Fruit fly (Drosophila melanogaster) whole organism, embryonic: ENCODE results near the gene CG14125.
A peak's percentile ranks its signal among the peaks of the same experiment; 100 is the strongest.

Experiments
- Ada2b ChIP-seq: fragments of 200-800 bp; sonication (Bioruptor generic); IDR thresholded peaks from 2 replicates; pipeline ENCODE4 v1.3.6; 2022; ENCODE audit warnings: missing biosample characterization, missing genetic modification characterization
- Aef1 ChIP-seq: fragments of 200-800 bp; sonication (Bioruptor generic); IDR thresholded peaks from 3 replicates; pipeline ENCODE4 v1.3.6; 2022; ENCODE audit warnings: missing biosample characterization, missing genetic modification characterization
- Blimp-1 ChIP-seq: fragments of 200-800 bp; sonication (Bioruptor generic); optimal IDR thresholded peaks from 3 replicates; lab custom pipeline; 2018; ENCODE audit warnings: missing biosample characterization, missing genetic modification characterization, mild to moderate bottlenecking, moderate library complexity, missing genetic modification reagents
- CG11456 ChIP-seq: fragments of 200-800 bp; sonication (Bioruptor generic); IDR thresholded peaks from 3 replicates; pipeline ENCODE4 v1.3.6; 2022; ENCODE audit warnings: missing biosample characterization, missing genetic modification characterization
- CG12236 ChIP-seq: fragments of 200-800 bp; sonication (Bioruptor generic); optimal IDR thresholded peaks from 2 replicates; lab custom pipeline; 2016; ENCODE audit warnings: missing biosample characterization, missing genetic modification characterization
- CG12659 ChIP-seq: fragments of 200-800 bp; sonication (Bioruptor generic); optimal IDR thresholded peaks from 3 replicates; lab custom pipeline; 2017; ENCODE audit warnings: mild to moderate bottlenecking, missing biosample characterization, missing genetic modification reagents, missing genetic modification characterization
- CG14965 ChIP-seq: fragments of 200-800 bp; sonication (Bioruptor generic); optimal IDR thresholded peaks from 2 replicates; lab custom pipeline; 2016; ENCODE audit warnings: missing biosample characterization, missing genetic modification characterization, borderline replicate concordance
- CG15011 ChIP-seq: fragments of 200-800 bp; sonication (Bioruptor generic); optimal IDR thresholded peaks from 3 replicates; lab custom pipeline; 2018; ENCODE audit warnings: missing biosample characterization, mild to moderate bottlenecking, missing genetic modification characterization
- CG1529 ChIP-seq: fragments of 200-800 bp; sonication (Bioruptor generic); optimal IDR thresholded peaks from 3 replicates; lab custom pipeline; 2018; ENCODE audit warnings: missing biosample characterization, missing genetic modification characterization
- CG17186 ChIP-seq: fragments of 200-800 bp; sonication (Bioruptor generic); optimal IDR thresholded peaks from 3 replicates; lab custom pipeline; 2017; ENCODE audit warnings: missing biosample characterization, missing genetic modification reagents, missing genetic modification characterization
- CG18764 ChIP-seq: fragments of 200-800 bp; sonication (Bioruptor generic); optimal IDR thresholded peaks from 3 replicates; lab custom pipeline; 2016; ENCODE audit warnings: missing biosample characterization, missing genetic modification characterization
- CG2129 ChIP-seq: fragments of 200-800 bp; sonication (Bioruptor generic); IDR thresholded peaks from 2 replicates; pipeline ENCODE4 v1.3.6; 2022; ENCODE audit warnings: missing biosample characterization, missing genetic modification characterization; ENCODE audit not compliant: partially characterized antibody
- CG32767 ChIP-seq: fragments of 200-800 bp; sonication (Bioruptor generic); IDR thresholded peaks from 2 replicates; pipeline ENCODE4 v1.3.6; 2022; ENCODE audit warnings: missing biosample characterization, missing genetic modification characterization
- CG33213 ChIP-seq: fragments of 200-800 bp; sonication (Bioruptor generic); optimal IDR thresholded peaks from 3 replicates; lab custom pipeline; 2016; ENCODE audit warnings: missing biosample characterization, missing genetic modification characterization
- CG43689 ChIP-seq: fragments of 200-800 bp; sonication (Bioruptor generic); IDR thresholded peaks from 2 replicates; pipeline ENCODE4 v1.3.6; 2022; ENCODE audit warnings: missing biosample characterization, missing genetic modification characterization
- CG5245 ChIP-seq: fragments of 200-800 bp; sonication (Bioruptor generic); optimal IDR thresholded peaks from 3 replicates; lab custom pipeline; 2016; ENCODE audit warnings: missing biosample characterization, missing genetic modification characterization
- CG6765 ChIP-seq: fragments of 200-800 bp; sonication (Bioruptor generic); optimal IDR thresholded peaks from 3 replicates; lab custom pipeline; 2017; ENCODE audit warnings: missing biosample characterization, mild to moderate bottlenecking, missing genetic modification characterization
- CG7963 ChIP-seq: fragments of 200-800 bp; sonication (Bioruptor generic); IDR thresholded peaks from 3 replicates; pipeline ENCODE4 v1.3.6; 2022; ENCODE audit warnings: missing biosample characterization, missing genetic modification characterization; ENCODE audit not compliant: partially characterized antibody
- CG8478 ChIP-seq: fragments of >200 bp; optimal IDR thresholded peaks from 2 replicates; lab custom pipeline; 2018
- CG8924 ChIP-seq: fragments of 200-800 bp; optimal IDR thresholded peaks from 3 replicates; lab custom pipeline; 2019; ENCODE audit warnings: missing biosample characterization, mild to moderate bottlenecking, missing genetic modification characterization, moderate library complexity
- CG9817 ChIP-seq: fragments of 200-800 bp; sonication (Bioruptor generic); optimal IDR thresholded peaks from 2 replicates; lab custom pipeline; 2018; ENCODE audit warnings: missing biosample characterization, mild to moderate bottlenecking, missing genetic modification characterization, moderate library complexity
- CoRest ChIP-seq: fragments of 200-800 bp; sonication (Bioruptor generic); optimal IDR thresholded peaks from 3 replicates; lab custom pipeline; 2018; ENCODE audit warnings: missing biosample characterization, mild to moderate bottlenecking, missing genetic modification characterization, moderate library complexity
- Dad ChIP-seq: fragments of 200-800 bp; sonication (Bioruptor generic); optimal IDR thresholded peaks from 3 replicates; lab custom pipeline; 2016; ENCODE audit warnings: missing biosample characterization, missing genetic modification characterization
- Dbx ChIP-seq: fragments of 200-800 bp; sonication (Bioruptor generic); IDR thresholded peaks from 3 replicates; pipeline ENCODE4 v1.3.6; 2022; ENCODE audit warnings: missing biosample characterization, missing genetic modification characterization
- Dek ChIP-seq: fragments of 200-800 bp; sonication (Bioruptor generic); optimal IDR thresholded peaks from 3 replicates; lab custom pipeline; 2019; ENCODE audit warnings: missing biosample characterization, mild to moderate bottlenecking, missing genetic modification characterization, moderate library complexity
- Dfd ChIP-seq, 2 experiments: fragments of >200 bp; optimal IDR thresholded peaks; 2 replicates each; lab custom pipeline; 2017; ENCODE audit warnings: missing biosample characterization in 2 of 2, missing genetic modification characterization in 2 of 2
- Doc2 ChIP-seq: fragments of 200-800 bp; sonication (Bioruptor generic); IDR thresholded peaks from 2 replicates; pipeline ENCODE4 v1.3.6; 2022; ENCODE audit warnings: missing biosample characterization, missing genetic modification characterization
- E2f1 ChIP-seq: fragments of 200-800 bp; sonication (Bioruptor generic); IDR thresholded peaks from 2 replicates; pipeline ENCODE4 v1.3.6; 2022; ENCODE audit warnings: missing biosample characterization, missing genetic modification characterization
- Fer2 ChIP-seq: fragments of 200-800 bp; sonication (Bioruptor generic); optimal IDR thresholded peaks from 2 replicates; lab custom pipeline; 2018; ENCODE audit warnings: missing biosample characterization, mild to moderate bottlenecking, missing genetic modification characterization, moderate library complexity
- HLH54F ChIP-seq: fragments of 200-800 bp; sonication (Bioruptor generic); optimal IDR thresholded peaks from 3 replicates; lab custom pipeline; 2016; ENCODE audit warnings: missing biosample characterization, missing genetic modification characterization
- Hey ChIP-seq: fragments of 200-800 bp; sonication (Bioruptor generic); optimal IDR thresholded peaks from 3 replicates; lab custom pipeline; 2018; ENCODE audit warnings: missing biosample characterization, mild to moderate bottlenecking, missing genetic modification characterization
- Lpt ChIP-seq: fragments of >200 bp; optimal IDR thresholded peaks from 2 replicates; lab custom pipeline; 2018; ENCODE audit warnings: missing biosample characterization, missing genetic modification characterization
- Meics ChIP-seq: fragments of 200-800 bp; sonication (Bioruptor generic); optimal IDR thresholded peaks from 2 replicates; lab custom pipeline; 2017; ENCODE audit warnings: missing biosample characterization, mild to moderate bottlenecking, missing genetic modification characterization
- Opbp ChIP-seq: fragments of 200-800 bp; sonication (Bioruptor generic); IDR thresholded peaks from 3 replicates; pipeline ENCODE4 v1.3.6; 2022; ENCODE audit warnings: missing biosample characterization, missing genetic modification characterization; ENCODE audit not compliant: partially characterized antibody
- Poxn ChIP-seq: fragments of 200-800 bp; sonication (Bioruptor generic); IDR thresholded peaks from 2 replicates; pipeline ENCODE4 v1.3.6; 2022; ENCODE audit warnings: missing biosample characterization, missing genetic modification characterization
- Ptx1 ChIP-seq: fragments of 200-800 bp; sonication (Bioruptor generic); IDR thresholded peaks from 2 replicates; pipeline ENCODE4 v1.3.6; 2022; ENCODE audit warnings: missing biosample characterization, missing genetic modification characterization
- Ravus ChIP-seq: fragments of 200-800 bp; sonication (Bioruptor generic); IDR thresholded peaks from 2 replicates; pipeline ENCODE4 v1.3.6; 2022; ENCODE audit warnings: missing biosample characterization, missing genetic modification characterization
- al ChIP-seq: fragments of 200-800 bp; sonication (Bioruptor generic); IDR thresholded peaks from 2 replicates; pipeline ENCODE4 v1.3.6; 2022; ENCODE audit warnings: missing biosample characterization, missing genetic modification characterization
- chif ChIP-seq, 2 experiments: fragments of 200-800 bp; sonication (Bioruptor generic); optimal IDR thresholded peaks; 3 replicates each; lab custom pipeline; 2016; ENCODE audit warnings: missing biosample characterization in 2 of 2, missing genetic modification characterization in 2 of 2
- ci ChIP-seq: fragments of 200-800 bp; sonication (Bioruptor generic); IDR thresholded peaks from 3 replicates; pipeline ENCODE4 v1.3.6; 2022; ENCODE audit warnings: missing biosample characterization, missing genetic modification characterization
- gcm ChIP-seq: fragments of 200-800 bp; sonication (Bioruptor generic); optimal IDR thresholded peaks from 2 replicates; lab custom pipeline; 2019; ENCODE audit warnings: missing biosample characterization, mild to moderate bottlenecking, missing genetic modification characterization, moderate library complexity
- gt ChIP-seq: fragments of 200-800 bp; sonication (Bioruptor generic); IDR thresholded peaks from 2 replicates; pipeline ENCODE4 v1.3.6; 2022; ENCODE audit warnings: missing biosample characterization, missing genetic modification characterization
- luna ChIP-seq: fragments of 200-800 bp; sonication (Bioruptor generic); optimal IDR thresholded peaks from 2 replicates; lab custom pipeline; 2016; ENCODE audit warnings: missing biosample characterization, missing genetic modification characterization
- otp ChIP-seq: fragments of 200-800 bp; sonication (Bioruptor generic); IDR thresholded peaks from 3 replicates; pipeline ENCODE4, ENCODE4 v1.3.6; 2022; ENCODE audit warnings: missing biosample characterization, missing genetic modification characterization
- p53 ChIP-seq: fragments of 200-800 bp; sonication (Bioruptor generic); optimal IDR thresholded peaks from 2 replicates; lab custom pipeline; 2016; ENCODE audit warnings: missing biosample characterization, missing genetic modification characterization
- pho ChIP-seq: fragments of 200-800 bp; sonication (Bioruptor generic); optimal IDR thresholded peaks from 2 replicates; lab custom pipeline; 2016; ENCODE audit warnings: missing biosample characterization, missing genetic modification characterization
- rib ChIP-seq: fragments of 200-800 bp; sonication (Bioruptor generic); IDR thresholded peaks from 2 replicates; pipeline ENCODE4 v1.3.6; 2022; ENCODE audit warnings: missing biosample characterization, missing genetic modification characterization
- sens ChIP-seq: fragments of 200-800 bp; sonication (Bioruptor generic); peaks from one replicate; lab custom pipeline; 2016; ENCODE audit warnings: missing biosample characterization, missing genetic modification characterization
- so ChIP-seq: fragments of 200-800 bp; sonication (Bioruptor generic); IDR thresholded peaks from 3 replicates; pipeline ENCODE4 v1.3.6; 2022; ENCODE audit warnings: missing biosample characterization, missing genetic modification characterization
- tin ChIP-seq: fragments of 200-800 bp; sonication (Bioruptor generic); optimal IDR thresholded peaks from 3 replicates; lab custom pipeline; 2016; ENCODE audit warnings: missing biosample characterization, missing genetic modification characterization

The CG14125 gene

DNA sequence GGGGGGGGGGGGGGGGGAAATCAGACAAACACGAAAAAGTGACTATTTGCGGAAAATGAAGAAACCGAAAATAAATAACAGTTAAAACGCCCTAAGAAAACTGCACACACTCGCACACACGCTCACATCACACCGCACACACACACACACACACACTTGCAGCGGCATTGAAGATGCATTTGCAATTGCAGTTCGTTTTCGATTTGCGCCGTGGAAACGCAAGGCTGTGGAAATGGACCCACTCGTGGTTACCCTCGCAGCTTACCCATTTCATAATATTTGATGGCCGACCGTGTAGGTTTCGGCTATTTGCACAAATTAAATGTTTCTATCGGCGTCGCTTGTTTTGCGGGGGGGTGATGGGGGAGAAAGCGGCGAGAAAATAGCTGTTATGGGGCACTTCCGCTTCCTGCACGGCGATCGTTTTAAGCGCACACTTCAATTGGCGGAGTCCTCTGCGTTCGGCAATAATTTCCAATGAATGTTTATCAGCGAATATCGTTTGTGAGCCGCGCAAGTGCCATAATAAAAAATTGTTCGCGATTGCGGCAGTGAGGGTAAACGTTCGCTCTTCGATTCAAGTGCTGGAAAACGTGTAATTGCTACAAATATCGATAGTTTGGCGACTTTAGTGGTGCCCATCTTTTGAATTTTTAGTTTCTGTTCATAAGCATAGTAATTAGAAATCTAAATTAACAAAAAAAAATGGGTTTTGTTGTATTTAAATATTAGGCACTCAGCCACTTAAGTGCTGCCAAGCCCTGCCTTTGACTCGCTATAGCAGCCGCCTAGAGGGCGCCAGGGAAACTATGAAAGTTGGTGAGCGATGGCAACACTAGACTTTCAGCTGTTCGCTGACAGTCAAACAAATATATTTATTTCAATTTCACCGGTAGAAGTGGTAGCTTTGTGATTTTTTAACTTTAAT is 27.9 kb downstream of the CG14125 start, which contains the start of the genes Pop2 and CG6928 (continued):
- TF ChIP-seq Poxn (GFP tag; lab: Robert Waterston, UW) (no peak), gcm (GFP tag; lab: Kevin White, UChicago) (no peak), Dbx (GFP tag; lab: Robert Waterston, UW) (peak; percentile 86), CG33213 (GFP tag; lab: Kevin White, UChicago) (peak; percentile 85), CG11456 (GFP tag; lab: Robert Waterston, UW) (peak; percentile 71; the same call in 2 of the 3 replicates), CG1529 (GFP tag; lab: Kevin White, UChicago) (no peak), CG32767 (GFP tag; lab: Robert Waterston, UW) (no peak; the same call in 1 of the 2 replicates), chif (GFP tag; optimal IDR thresholded peaks at IDR 0.05; lab: Kevin White, UChicago) (peak; percentile 84 to 86), gt (GFP tag; lab: Robert Waterston, UW) (no peak), CG5245 (peak; percentile 80), rib (GFP tag; lab: Robert Waterston, UW) (no peak), Blimp-1 (GFP tag; lab: Kevin White, UChicago) (peak; percentile 42), Dad (GFP tag; lab: Kevin White, UChicago) (peak; percentile 82), CG43689 (GFP tag; lab: Robert Waterston, UW) (no peak), p53 (GFP tag; lab: Kevin White, UChicago) (peak; percentile 68), Fer2 (tag; lab: Kevin White, UChicago) (peak; percentile 55), Hey (tag; lab: Kevin White, UChicago) (no peak), CG7963 (no peak), al (GFP tag; lab: Robert Waterston, UW) (peak; percentile 56), CG9817 (tag; lab: Kevin White, UChicago) (peak; percentile 72), sens (GFP tag; lab: Kevin White, UChicago) (peak; percentile 96), Dek (peak; percentile 74), Aef1 (GFP tag; lab: Robert Waterston, UW) (peak; percentile 62), Ravus (GFP tag; lab: Robert Waterston, UW) (peak; percentile 48), CG12659 (peak; percentile 92), CG17186 (GFP tag; lab: Kevin White, UChicago) (peak; percentile 62), Doc2 (GFP tag; lab: Robert Waterston, UW) (no peak), tin (GFP tag; lab: Kevin White, UChicago) (peak; percentile 77), Ada2b (GFP tag; lab: Robert Waterston, UW) (no peak), E2f1 (GFP tag; lab: Robert Waterston, UW) (peak; percentile 59), so (GFP tag; lab: Robert Waterston, UW) (no peak; the same call in 1 of the 3 replicates), CG14965 (GFP tag; lab: Kevin White, UChicago) (no peak), CG18764 (GFP tag; lab: Kevin White, UChicago) (peak; percentile 65), CG15011 (GFP tag; lab: Kevin White, UChicago) (peak; percentile 31), CG12236 (peak; percentile 37), CG8924 (tag; lab: Kevin White, UChicago) (peak; percentile 56), otp (GFP tag; lab: Robert Waterston, UW) (no peak; the same call in 2 of the 3 replicates), Opbp (GFP tag; lab: Robert Waterston, UW) (peak; percentile 79), Meics (GFP tag; lab: Kevin White, UChicago) (peak; percentile 2), pho (GFP tag; lab: Kevin White, UChicago) (peak; percentile 88), Ptx1 (GFP tag; lab: Robert Waterston, UW) (peak; percentile 85), Dfd (GFP tag; optimal IDR thresholded peaks at IDR 0.05; lab: Kevin White, UChicago) (peak in 1 of 2 experiments; percentile 53), CG6765 (GFP tag; lab: Kevin White, UChicago) (no peak), CG2129 (GFP tag; lab: Robert Waterston, UW) (peak; percentile 58), Lpt (GFP tag; lab: Kevin White, UChicago) (no peak), luna (GFP tag; lab: Kevin White, UChicago) (peak; percentile 59), CoRest (tag; lab: Kevin White, UChicago) (peak; percentile 81), CG8478 (peak; percentile 83), ci (GFP tag; lab: Robert Waterston, UW) (peak; percentile 83), HLH54F (GFP tag; lab: Kevin White, UChicago) (peak; percentile 91)
